Worm (Caenorhabditis elegans): ENCODE results near the gene fbxa-71.

fbxa-71 gene

ce11 chrIII:2255522-2255921 lies at the start of gene fbxa-71:
TSS of gene fbxa-71 (plus strand) at chrIII:2255822.
- TF ChIP-seq lin-39 (tag; optimal IDR thresholded peaks at IDR 0.05) (no peak), lin-35 (GFP tag; optimal IDR thresholded peaks at IDR 0.05) (no peak), irx-1 (tag; optimal IDR thresholded peaks at IDR 0.05) (no peak), nhr-85 (tag) (no peak), ceh-63 (GFP tag; optimal IDR thresholded peaks at IDR 0.05) (no peak), mdl-1 (tag; optimal IDR thresholded peaks at IDR 0.05) (no peak), isw-1 (GFP tag; IDR thresholded peaks at IDR 0.05) (no peak), zag-1 (tag; optimal IDR thresholded peaks at IDR 0.05) (no peak), rnt-1 (tag; optimal IDR thresholded peaks at IDR 0.05) (no peak), nhr-76 (tag; optimal IDR thresholded peaks at IDR 0.05) (no peak), xbp-1 (tag; optimal IDR thresholded peaks at IDR 0.05) (no peak), nhr-90 (tag; optimal IDR thresholded peaks at IDR 0.05; ENCODE audit: poor library complexity) (no peak), vab-15 (tag; optimal IDR thresholded peaks at IDR 0.05) (no peak), unc-98 (GFP tag; IDR thresholded peaks at IDR 0.05) (no peak), unc-30 (tag; optimal IDR thresholded peaks at IDR 0.05) (no peak), efl-1 (optimal IDR thresholded peaks at IDR 0.05) (no peak), efl-1 (GFP tag; optimal IDR thresholded peaks at IDR 0.05 in 1 of 2) (no peak)

- TF ChIP-seq ztf-11 (tag; optimal IDR thresholded peaks at IDR 0.05) (no peak), unc-130 (tag; optimal IDR thresholded peaks at IDR 0.05) (no peak), nhr-237 (tag; optimal IDR thresholded peaks at IDR 0.05) (no peak), unc-98 (GFP tag; IDR thresholded peaks at IDR 0.05) (no peak), pag-3 (tag; optimal IDR thresholded peaks at IDR 0.05; ENCODE audit: borderline replicate concordance, insufficient read depth) (no peak), mep-1 (tag; optimal IDR thresholded peaks at IDR 0.05) (no peak)
Measured at ce11 chrIII:2207864-2208263, 47.8 kb upstream of the fbxa-71 start, which contains the start of gene C39B5.5. TSS of gene C39B5.5 (plus strand) at chrIII:2208164.

DNA sequence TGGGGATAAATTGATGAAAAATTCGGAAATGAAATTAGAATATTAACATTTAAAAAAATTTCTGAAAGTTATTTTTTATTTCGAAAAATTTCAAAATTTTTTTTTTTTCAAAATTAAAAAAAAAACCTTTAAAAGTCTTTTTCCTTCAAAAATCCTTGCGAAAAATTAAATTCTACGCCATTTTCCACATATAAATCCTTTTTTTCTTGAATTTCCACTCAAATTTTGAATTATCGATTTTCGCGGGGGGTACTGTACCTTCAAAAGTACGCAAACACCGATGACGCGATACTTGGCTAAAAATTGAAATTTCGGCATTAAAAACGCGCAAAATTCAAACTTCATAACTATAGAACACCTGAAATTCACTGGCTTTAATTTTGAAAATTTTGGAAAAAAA lies 45.0 kb upstream of the fbxa-71 start:
- TF ChIP-seq tbx-2 (tag; optimal IDR thresholded peaks at IDR 0.05) (no peak), sptf-1 (tag; optimal IDR thresholded peaks at IDR 0.05) (no peak), fos-1 (tag; optimal IDR thresholded peaks at IDR 0.05) (no peak), nhr-28 (tag; optimal IDR thresholded peaks at IDR 0.05) (no peak), nhr-47 (tag; optimal IDR thresholded peaks at IDR 0.05) (no peak), nhr-84 (tag; optimal IDR thresholded peaks at IDR 0.05) (no peak), mef-2 (tag; optimal IDR thresholded peaks at IDR 0.05) (no peak), ama-1 (optimal IDR thresholded peaks at IDR 0.05) (no peak), mab-9 (GFP tag; IDR thresholded peaks at IDR 0.05) (no peak), nhr-237 (tag; optimal IDR thresholded peaks at IDR 0.05) (no peak), efl-1 (optimal IDR thresholded peaks at IDR 0.05) (no peak), efl-1 (GFP tag; optimal IDR thresholded peaks at IDR 0.05 in 1 of 2) (no peak), mdl-1 (tag; optimal IDR thresholded peaks at IDR 0.05) (no peak), unc-30 (tag; optimal IDR thresholded peaks at IDR 0.05) (no peak), egl-27 (tag; optimal IDR thresholded peaks at IDR 0.05) (no peak), F16B12.6 (tag; optimal IDR thresholded peaks at IDR 0.05) (no peak), nhr-20 (tag; optimal IDR thresholded peaks at IDR 0.05) (no peak), mep-1 (tag; optimal IDR thresholded peaks at IDR 0.05) (no peak), pax-3 (tag; optimal IDR thresholded peaks at IDR 0.05) (no peak), nhr-85 (tag) (no peak), ceh-88 (GFP tag; IDR thresholded peaks at IDR 0.05) (no peak)

- TF ChIP-seq C04F5.9 (tag; optimal IDR thresholded peaks at IDR 0.05) (no peak), skn-1 (tag; optimal IDR thresholded peaks at IDR 0.05) (no peak), lin-15B (tag; optimal IDR thresholded peaks at IDR 0.05) (no peak), elt-2 (tag; optimal IDR thresholded peaks at IDR 0.05) (peak; percentile 40)
Measured at ce11 chrIII:2211120-2211519, 44.5 kb upstream of the fbxa-71 start, which contains the start of gene C39B5.14. TSS of gene C39B5.14 (plus strand) at chrIII:2211420.

Measured in whole organism, L1 larva.